Fruit fly (Drosophila melanogaster): ENCODE results near the gene Cp36.

The Cp36 gene

dm6 chrX:8483671-8484070 is 4.6 kb downstream of the Cp36 start, which contains the start of gene CG33223:
CG33223 (minus strand) TSS chrX:8483885.
- no peak for TF ChIP-seq CG11617 (GFP tag; optimal IDR thresholded peaks at IDR 0.05)
- peak; percentile 10 for TF ChIP-seq CG1620 (GFP tag; optimal IDR thresholded peaks at IDR 0.05)
- peak; percentile 81 for TF ChIP-seq bab1 (GFP tag; optimal IDR thresholded peaks at IDR 0.05)
- no peak for TF ChIP-seq cnc (optimal IDR thresholded peaks at IDR 0.05)
- no peak for TF ChIP-seq cic (GFP tag; optimal IDR thresholded peaks at IDR 0.05)
- no peak for TF ChIP-seq kay (GFP tag; ENCODE audit: borderline replicate concordance)
- no peak for TF ChIP-seq Hr96 (GFP tag; optimal IDR thresholded peaks at IDR 0.05)
- no peak for TF ChIP-seq ovo (GFP tag; optimal IDR thresholded peaks at IDR 0.05)
- no peak for TF ChIP-seq CG7101 (tag; optimal IDR thresholded peaks at IDR 0.05)
- peak; percentile 92 for TF ChIP-seq tj (GFP tag; optimal IDR thresholded peaks at IDR 0.05)

dm6 chrX:8484778-8485177 is 5.7 kb downstream of the Cp36 start:
- TF ChIP-seq CG7045 (GFP tag; optimal IDR thresholded peaks at IDR 0.05) (no peak), cic (GFP tag; optimal IDR thresholded peaks at IDR 0.05) (no peak), CG33017 (tag; optimal IDR thresholded peaks at IDR 0.05) (no peak), CG5204 (GFP tag; optimal IDR thresholded peaks at IDR 0.05) (no peak), ovo (GFP tag; optimal IDR thresholded peaks at IDR 0.05) (no peak), bab1 (GFP tag; optimal IDR thresholded peaks at IDR 0.05) (peak; percentile 93), CG11617 (GFP tag; optimal IDR thresholded peaks at IDR 0.05) (no peak), pad (GFP tag; optimal IDR thresholded peaks at IDR 0.05) (no peak), tj (GFP tag; optimal IDR thresholded peaks at IDR 0.05) (peak; percentile 32), Hr96 (GFP tag; optimal IDR thresholded peaks at IDR 0.05) (no peak), CG12768 (GFP tag; optimal IDR thresholded peaks at IDR 0.05) (no peak), CG14711 (tag; optimal IDR thresholded peaks at IDR 0.05) (no peak), Clk (GFP tag; optimal IDR thresholded peaks at IDR 0.05) (no peak), cnc (optimal IDR thresholded peaks at IDR 0.05) (no peak)

dm6 chrX:8489048-8489447 is 9.9 kb downstream of the Cp36 start, which contains the start of gene CG33181:
CG33181 (plus strand) TSS chrX:8489348.
- TF ChIP-seq toe (GFP tag; optimal IDR thresholded peaks at IDR 0.05): no peak
- no peak for TF ChIP-seq CG7045 (GFP tag; optimal IDR thresholded peaks at IDR 0.05)
- no peak for TF ChIP-seq CG1620 (GFP tag; optimal IDR thresholded peaks at IDR 0.05)
- TF ChIP-seq cnc (optimal IDR thresholded peaks at IDR 0.05): no peak
- TF ChIP-seq CG11617 (GFP tag; optimal IDR thresholded peaks at IDR 0.05): no peak

dm6 chrX:8489485-8489970 is 10.4 kb downstream of the Cp36 start, which contains the start of gene otu:
otu (minus strand) TSS chrX:8489535.
- TF ChIP-seq pad (GFP tag; optimal IDR thresholded peaks at IDR 0.05) (no peak), cnc (optimal IDR thresholded peaks at IDR 0.05) (no peak), cic (GFP tag; optimal IDR thresholded peaks at IDR 0.05) (no peak), CG12768 (GFP tag; optimal IDR thresholded peaks at IDR 0.05) (no peak), Crg-1 (GFP tag; optimal IDR thresholded peaks at IDR 0.05) (peak; percentile 19), CG11617 (GFP tag; optimal IDR thresholded peaks at IDR 0.05) (no peak), Hr96 (GFP tag; optimal IDR thresholded peaks at IDR 0.05) (no peak), CG14711 (tag; optimal IDR thresholded peaks at IDR 0.05) (no peak), toe (GFP tag; optimal IDR thresholded peaks at IDR 0.05) (no peak), tj (GFP tag; optimal IDR thresholded peaks at IDR 0.05) (no peak), CG7045 (GFP tag; optimal IDR thresholded peaks at IDR 0.05) (no peak), CG5204 (GFP tag; optimal IDR thresholded peaks at IDR 0.05) (no peak), CG1620 (GFP tag; optimal IDR thresholded peaks at IDR 0.05) (no peak), bab1 (GFP tag; optimal IDR thresholded peaks at IDR 0.05) (peak; percentile 71), kay (GFP tag; ENCODE audit: borderline replicate concordance) (no peak)

dm6 chrX:8490291-8490975 is 11.3 kb downstream of the Cp36 start:
- TF ChIP-seq ovo (GFP tag; optimal IDR thresholded peaks at IDR 0.05): peak; percentile 96
- no peak for TF ChIP-seq CG1620 (GFP tag; optimal IDR thresholded peaks at IDR 0.05)
- peak; percentile 49 for TF ChIP-seq Mnt (GFP tag; optimal IDR thresholded peaks at IDR 0.05)
- TF ChIP-seq kay (GFP tag; ENCODE audit: borderline replicate concordance): peak; percentile 5
- peak; percentile 91 for TF ChIP-seq pad (GFP tag; optimal IDR thresholded peaks at IDR 0.05)

dm6 chrX:8490976-8491345 is 11.8 kb downstream of the Cp36 start:
- TF ChIP-seq Crg-1 (GFP tag; optimal IDR thresholded peaks at IDR 0.05) (no peak), Mnt (GFP tag; optimal IDR thresholded peaks at IDR 0.05) (no peak), Clk (GFP tag; optimal IDR thresholded peaks at IDR 0.05) (no peak), CG12768 (GFP tag; optimal IDR thresholded peaks at IDR 0.05) (no peak), CG33017 (tag; optimal IDR thresholded peaks at IDR 0.05) (no peak), CG7045 (GFP tag; optimal IDR thresholded peaks at IDR 0.05) (no peak), tj (GFP tag; optimal IDR thresholded peaks at IDR 0.05) (no peak), bab1 (GFP tag; optimal IDR thresholded peaks at IDR 0.05) (no peak), ovo (GFP tag; optimal IDR thresholded peaks at IDR 0.05) (no peak), CG14711 (tag; optimal IDR thresholded peaks at IDR 0.05) (no peak), CG1620 (GFP tag; optimal IDR thresholded peaks at IDR 0.05) (no peak), CG7101 (tag; optimal IDR thresholded peaks at IDR 0.05) (no peak), kay (GFP tag; ENCODE audit: borderline replicate concordance) (no peak)
